Worm (Caenorhabditis elegans) whole organism, L4 larva: ENCODE measurements around the gene K10H10.4.

Experiments used
- F10B5.3 ChIP-seq: sonication (generic microtip); optimal IDR thresholded peaks from 2 replicates; lab custom pipeline; 2016; ENCODE audit warnings: mild to moderate bottlenecking, missing genetic modification characterization, missing compliant biosample characterization
- F37D6.2 ChIP-seq: sonication (generic microtip); optimal IDR thresholded peaks from 2 replicates; lab custom pipeline; 2016; ENCODE audit warnings: mild to moderate bottlenecking, missing genetic modification characterization, missing compliant biosample characterization
- F44E2.7 ChIP-seq: fragments of 200-800 bp; sonication (Bioruptor generic); IDR thresholded peaks from 2 replicates; pipeline ENCODE4 v2.1.2; 2022; ENCODE audit warnings: missing genetic modification characterization, missing compliant biosample characterization
- F49E8.2 ChIP-seq: sonication (generic microtip); optimal IDR thresholded peaks from 2 replicates; lab custom pipeline; 2016; ENCODE audit warnings: missing compliant biosample characterization, mild to moderate bottlenecking, missing genetic modification characterization, borderline replicate concordance
- ZK337.2 ChIP-seq: fragments of 200-800 bp; sonication (Bioruptor generic); IDR thresholded peaks from 2 replicates; pipeline ENCODE4 v1.3.6; 2022; ENCODE audit warnings: missing genetic modification reagents, missing genetic modification characterization, missing compliant biosample characterization
- aly-2 ChIP-seq: sonication (generic microtip); optimal IDR thresholded peaks from 2 replicates; lab custom pipeline; 2018; ENCODE audit warnings: missing biosample characterization, missing genetic modification characterization
- attf-4 ChIP-seq: sonication (generic microtip); optimal IDR thresholded peaks from 3 replicates; lab custom pipeline; 2017; ENCODE audit warnings: missing biosample characterization, missing genetic modification characterization
- ceh-28 ChIP-seq: fragments of 150-350 bp; optimal IDR thresholded peaks from 2 replicates; lab custom pipeline; 2014; ENCODE audit warnings: missing biosample characterization, missing genetic modification reagents, missing genetic modification characterization
- ceh-44 ChIP-seq: fragments of 200-800 bp; sonication (Bioruptor generic); IDR thresholded peaks from 2 replicates; pipeline ENCODE4 v1.3.6; 2022; ENCODE audit warnings: missing genetic modification reagents, missing genetic modification characterization, missing compliant biosample characterization
- ces-1 ChIP-seq: fragments of 150-350 bp; sonication (generic microtip); optimal IDR thresholded peaks from 4 replicates; lab custom pipeline; 2014; ENCODE audit warnings: missing biosample characterization, missing genetic modification reagents, missing genetic modification characterization
- daf-12 ChIP-seq: fragments of 150-350 bp; optimal IDR thresholded peaks from 2 replicates; lab custom pipeline; 2014; ENCODE audit warnings: missing biosample characterization, missing genetic modification reagents, missing genetic modification characterization
- daf-8 ChIP-seq: fragments of 200-800 bp; sonication (Bioruptor generic); IDR thresholded peaks from 2 replicates; pipeline ENCODE4 v1.3.6; 2022; ENCODE audit warnings: missing genetic modification characterization, missing compliant biosample characterization
- dmd-6 ChIP-seq: fragments of 200-800 bp; sonication (Bioruptor generic); IDR thresholded peaks from 2 replicates; pipeline ENCODE4 v1.3.6; 2022; ENCODE audit warnings: missing genetic modification reagents, missing genetic modification characterization, missing compliant biosample characterization
- dmd-9 ChIP-seq: fragments of 200-800 bp; sonication (Bioruptor generic); IDR thresholded peaks from 2 replicates; pipeline ENCODE4 v1.3.6; 2022; ENCODE audit warnings: missing genetic modification reagents, missing genetic modification characterization, missing compliant biosample characterization
- dpl-1 ChIP-seq: fragments of 150-350 bp; optimal IDR thresholded peaks from 2 replicates; lab custom pipeline; 2014; ENCODE audit warnings: missing biosample characterization, missing genetic modification reagents, missing genetic modification characterization
- duxl-1 ChIP-seq: sonication (generic microtip); optimal IDR thresholded peaks from 2 replicates; lab custom pipeline; 2016; ENCODE audit warnings: mild to moderate bottlenecking, missing genetic modification characterization, moderate library complexity, missing compliant biosample characterization; ENCODE audit not compliant: poor library complexity
- fos-1 ChIP-seq: fragments of 150-350 bp; optimal IDR thresholded peaks from 2 replicates; lab custom pipeline; 2014; ENCODE audit warnings: missing biosample characterization, missing genetic modification characterization
- gei-8 ChIP-seq: fragments of 200-800 bp; sonication (Bioruptor generic); optimal IDR thresholded peaks from 2 replicates; lab custom pipeline; 2018; ENCODE audit warnings: mild to moderate bottlenecking, missing genetic modification characterization, missing compliant biosample characterization
- hif-1 ChIP-seq, 2 experiments: sonication (generic microtip); optimal IDR thresholded peaks; 2 replicates each; lab custom pipeline; 2016 to 2017; ENCODE audit warnings: missing compliant biosample characterization in 2 of 2, missing genetic modification characterization in 2 of 2, missing genetic modification reagents in 2 of 2, missing genotype in 2 of 2, mild to moderate bottlenecking in 1 of 2
- hlh-11 ChIP-seq: fragments of 200-800 bp; sonication (Bioruptor generic); optimal IDR thresholded peaks from 2 replicates; lab custom pipeline; 2018; ENCODE audit warnings: mild to moderate bottlenecking, missing genetic modification characterization, missing compliant biosample characterization
- hlh-30 ChIP-seq: sonication (generic microtip); optimal IDR thresholded peaks from 2 replicates; lab custom pipeline; 2017; ENCODE audit warnings: antibody characterized with exemption, mild to moderate bottlenecking, missing genetic modification characterization, missing compliant biosample characterization; ENCODE audit not compliant: insufficient read depth
- hmg-1.1 ChIP-seq: fragments of 200-800 bp; sonication (Bioruptor generic); IDR thresholded peaks from 2 replicates; pipeline ENCODE4 v1.3.6; 2022; ENCODE audit warnings: missing genetic modification reagents, missing genetic modification characterization, missing compliant biosample characterization
- lim-7 ChIP-seq: fragments of 200-800 bp; sonication (Bioruptor generic); IDR thresholded peaks from 2 replicates; pipeline ENCODE4 v1.3.6; 2022; ENCODE audit warnings: missing genetic modification characterization, missing compliant biosample characterization
- lin-15B ChIP-seq: fragments of 150-350 bp; sonication (generic microtip); optimal IDR thresholded peaks from 3 replicates; lab custom pipeline; 2014; ENCODE audit warnings: missing biosample characterization, missing genetic modification characterization
- lin-29 ChIP-seq: fragments of 200-800 bp; sonication (Bioruptor generic); IDR thresholded peaks from 2 replicates; pipeline ENCODE4 v1.3.6; 2022; ENCODE audit warnings: missing genetic modification reagents, missing genetic modification characterization, missing compliant biosample characterization
- lin-38 ChIP-seq: fragments of 200-800 bp; sonication (Bioruptor generic); IDR thresholded peaks from 2 replicates; pipeline ENCODE4 v1.3.6; 2022; ENCODE audit warnings: missing genetic modification reagents, missing genetic modification characterization, missing compliant biosample characterization
- lir-3 ChIP-seq: sonication (generic microtip); optimal IDR thresholded peaks from 2 replicates; lab custom pipeline; 2016; ENCODE audit warnings: mild to moderate bottlenecking, missing genetic modification characterization, missing compliant biosample characterization
- lsy-2 ChIP-seq, 2 experiments: fragments of 150-350 bp in 1 of 2; sonication (generic microtip) in 1 of 2; optimal IDR thresholded peaks; 2 replicates each; lab custom pipeline; 2014 to 2017; ENCODE audit warnings: missing biosample characterization in 2 of 2, missing genetic modification characterization in 2 of 2
- madf-5 ChIP-seq, 2 experiments: fragments of 200-800 bp; sonication (Bioruptor generic); IDR thresholded peaks; 2 replicates each; pipeline ENCODE4 v1.3.6; 2022; ENCODE audit warnings: missing compliant biosample characterization in 2 of 2, missing genetic modification characterization in 2 of 2
- madf-9 ChIP-seq: fragments of 200-800 bp; sonication (Bioruptor generic); conservative IDR thresholded peaks from 2 replicates; pipeline ENCODE4 v1.3.6; 2022; ENCODE audit warnings: missing genetic modification reagents, missing genetic modification characterization, missing compliant biosample characterization
- mdl-1 ChIP-seq, 2 experiments: fragments of 150-350 bp in 1 of 2; sonication (generic microtip) in 1 of 2; optimal IDR thresholded peaks; 2 replicates each; lab custom pipeline; 2014 to 2017; ENCODE audit warnings: missing biosample characterization in 2 of 2, missing genetic modification characterization in 2 of 2
- mes-2 ChIP-seq: sonication (generic microtip); optimal IDR thresholded peaks from 2 replicates; lab custom pipeline; 2016; ENCODE audit warnings: missing genotype, mild to moderate bottlenecking, missing genetic modification characterization, missing compliant biosample characterization; ENCODE audit not compliant: poor library complexity, severe bottlenecking
- mxl-2 ChIP-seq: fragments of 200-800 bp; sonication (Bioruptor generic); conservative IDR thresholded peaks from 2 replicates; pipeline ENCODE4 v1.3.6; 2022; ENCODE audit warnings: missing genetic modification reagents, missing genetic modification characterization, missing compliant biosample characterization
- nhr-10 ChIP-seq: fragments of 150-350 bp; optimal IDR thresholded peaks from 2 replicates; lab custom pipeline; 2014; ENCODE audit warnings: missing biosample characterization, missing genetic modification characterization
- nhr-102 ChIP-seq: sonication (generic microtip); optimal IDR thresholded peaks from 2 replicates; lab custom pipeline; 2016; ENCODE audit warnings: mild to moderate bottlenecking, missing genetic modification characterization, moderate library complexity, missing compliant biosample characterization
- nhr-237 ChIP-seq: sonication (generic microtip); optimal IDR thresholded peaks from 2 replicates; lab custom pipeline; 2017; ENCODE audit warnings: missing biosample characterization, missing genetic modification characterization
- nhr-25 ChIP-seq: sonication (generic microtip); optimal IDR thresholded peaks from 2 replicates; lab custom pipeline; 2017; ENCODE audit warnings: missing genetic modification characterization, mild to moderate bottlenecking, missing compliant biosample characterization, antibody characterized with exemption, moderate library complexity, borderline replicate concordance; ENCODE audit not compliant: insufficient read depth
- nhr-41 ChIP-seq: fragments of 200-800 bp; sonication (Bioruptor generic); IDR thresholded peaks from 2 replicates; pipeline ENCODE4 v1.3.6; 2022; ENCODE audit warnings: missing genetic modification reagents, missing genetic modification characterization, missing compliant biosample characterization
- pha-4 ChIP-seq, 2 experiments: fragments of 150-350 bp in 1 of 2; fragments of 200-800 bp in 1 of 2; sonication (Bioruptor generic) in 1 of 2; IDR thresholded peaks in 1 of 2; optimal IDR thresholded peaks in 1 of 2; 2 replicates each; pipeline versions ENCODE4 v1.3.6 to Lab custom; 2014 to 2022; ENCODE audit warnings: missing genetic modification characterization in 2 of 2, missing genetic modification reagents in 2 of 2, missing biosample characterization in 1 of 2, missing compliant biosample characterization in 1 of 2
- php-3 ChIP-seq: fragments of 200-800 bp; sonication (Bioruptor generic); IDR thresholded peaks from 2 replicates; pipeline ENCODE4 v1.3.6; 2022; ENCODE audit warnings: missing genetic modification reagents, missing genetic modification characterization, missing compliant biosample characterization
- rbr-2 ChIP-seq: sonication (generic microtip); optimal IDR thresholded peaks from 2 replicates; lab custom pipeline; 2016; ENCODE audit warnings: missing genotype, missing genetic modification characterization, missing compliant biosample characterization
- set-16 ChIP-seq: fragments of 200-800 bp; sonication (Bioruptor generic); IDR thresholded peaks from 2 replicates; pipeline ENCODE4 v1.3.6; 2022; ENCODE audit warnings: missing genetic modification reagents, missing genetic modification characterization, missing compliant biosample characterization
- spr-3 ChIP-seq: fragments of 200-800 bp; sonication (Bioruptor generic); optimal IDR thresholded peaks from 2 replicates; lab custom pipeline; 2018; ENCODE audit warnings: mild to moderate bottlenecking, missing genetic modification characterization, missing compliant biosample characterization
- tag-97 ChIP-seq: fragments of 200-800 bp; sonication (Bioruptor generic); IDR thresholded peaks from 2 replicates; pipeline ENCODE4 v1.3.6; 2022; ENCODE audit warnings: missing genetic modification characterization, missing compliant biosample characterization
- unc-130 ChIP-seq: sonication (generic microtip); optimal IDR thresholded peaks from 2 replicates; lab custom pipeline; 2016; ENCODE audit warnings: missing genetic modification reagents, missing genetic modification characterization, missing compliant biosample characterization
- unc-39 ChIP-seq: sonication (generic microtip); optimal IDR thresholded peaks from 2 replicates; lab custom pipeline; 2017; ENCODE audit warnings: missing biosample characterization, missing genetic modification characterization
- zag-1 ChIP-seq: fragments of 150-350 bp; optimal IDR thresholded peaks from 2 replicates; lab custom pipeline; 2014; ENCODE audit warnings: missing biosample characterization, missing genetic modification characterization
- zfp-2 ChIP-seq: sonication (generic microtip); optimal IDR thresholded peaks from 2 replicates; lab custom pipeline; 2016; ENCODE audit warnings: mild to moderate bottlenecking, missing genetic modification characterization, missing compliant biosample characterization
- zfp-3 ChIP-seq: fragments of 200-800 bp; sonication (Bioruptor generic); conservative IDR thresholded peaks from 2 replicates; pipeline ENCODE4 v1.3.6; 2022; ENCODE audit warnings: missing genetic modification reagents, missing genetic modification characterization, missing compliant biosample characterization

Gene K10H10.4

ce11 chrII:14496809-14497208 lies 3.4 kb upstream of the K10H10.4 start (continued):
- TF ChIP-seq pha-4 (GFP tag; IDR thresholded peaks at IDR 0.05; lab: Robert Waterston, UW) (peak; percentile 93), pha-4 (tag; optimal IDR thresholded peaks at IDR 0.05; lab: Kevin White, UChicago) (no peak), lin-15B (tag; lab: Kevin White, UChicago) (no peak), nhr-41 (GFP tag; lab: Robert Waterston, UW) (peak; percentile 87), mdl-1 (tag; optimal IDR thresholded peaks at IDR 0.05; lab: Kevin White, UChicago) (peak in 1 of 2 experiments; percentile 48), lim-7 (GFP tag; lab: Robert Waterston, UW) (peak; percentile 97), unc-130 (GFP tag; lab: Kevin White, UChicago) (peak; percentile 92), gei-8 (peak; percentile 89), nhr-102 (tag; lab: Kevin White, UChicago) (peak; percentile 89), hif-1 (tag; optimal IDR thresholded peaks at IDR 0.05; lab: Kevin White, UChicago) (peak; percentile 89 to 95), unc-39 (tag; lab: Kevin White, UChicago) (no peak), hlh-30 (peak; percentile 81), ces-1 (GFP tag; lab: Kevin White, UChicago) (no peak), hlh-11 (tag; lab: Kevin White, UChicago) (peak; percentile 80), tag-97 (GFP tag; lab: Robert Waterston, UW) (no peak), F37D6.2 (peak; percentile 74), php-3 (GFP tag; lab: Robert Waterston, UW) (peak; percentile 71), nhr-237 (tag; lab: Kevin White, UChicago) (no peak), fos-1 (tag; lab: Kevin White, UChicago) (no peak), ceh-28 (tag; lab: Kevin White, UChicago) (no peak), madf-5 (GFP tag; IDR thresholded peaks at IDR 0.05; lab: Robert Waterston, UW) (peak; percentile 78 to 88; a peak in 2 of 4 replicates), spr-3 (peak; percentile 83), dpl-1 (GFP tag; lab: Kevin White, UChicago) (peak; percentile 68), dmd-9 (GFP tag; lab: Robert Waterston, UW) (peak; percentile 76), lin-38 (GFP tag; lab: Robert Waterston, UW) (peak; percentile 85), attf-4 (tag; lab: Kevin White, UChicago) (peak; percentile 41), daf-12 (tag; lab: Kevin White, UChicago) (no peak), ZK337.2 (GFP tag; lab: Robert Waterston, UW) (peak; percentile 75), aly-2 (tag; lab: Kevin White, UChicago) (no peak), dmd-6 (GFP tag; lab: Robert Waterston, UW) (peak; percentile 70), ceh-44 (GFP tag; lab: Robert Waterston, UW) (peak; percentile 90), lir-3 (tag; lab: Kevin White, UChicago) (peak; percentile 88), lin-29 (GFP tag; lab: Robert Waterston, UW) (peak; percentile 63), lsy-2 (tag; optimal IDR thresholded peaks at IDR 0.05; lab: Kevin White, UChicago) (peak; percentile 39 to 84), set-16 (GFP tag; lab: Robert Waterston, UW) (peak; percentile 24; the same call in 1 of the 2 replicates), duxl-1 (tag; lab: Kevin White, UChicago) (peak; percentile 86), madf-9 (peak; percentile 79), zag-1 (tag; lab: Kevin White, UChicago) (no peak), F44E2.7 (GFP tag; lab: Robert Waterston, UW) (peak; percentile 92), zfp-3 (GFP tag; lab: Robert Waterston, UW) (peak; percentile 86), F10B5.3 (tag; lab: Kevin White, UChicago) (peak; percentile 57), mes-2 (tag; lab: Kevin White, UChicago) (peak; percentile 92), F49E8.2 (peak; percentile 78), mxl-2 (GFP tag; lab: Robert Waterston, UW) (peak; percentile 60), nhr-10 (tag; lab: Kevin White, UChicago) (peak; percentile 63), daf-8 (GFP tag; lab: Robert Waterston, UW) (0 out of 2 replicates have a peak, but pooled peaks have one; percentile 58), nhr-25 (tag; lab: Kevin White, UChicago) (peak; percentile 80), rbr-2 (tag; lab: Kevin White, UChicago) (peak; percentile 77), zfp-2 (tag; lab: Kevin White, UChicago) (peak; percentile 69), hmg-1.1 (GFP tag; lab: Robert Waterston, UW) (peak; percentile 86)
